Fruit fly (Drosophila melanogaster): ENCODE measurements around the gene wnd.

Gene wnd

dm6 chr3L:19636821-19637460, 1.4 kb upstream of the wnd start:
- TF ChIP-seq noc (tag; optimal IDR thresholded peaks at IDR 0.05): no peak

dm6 chr3L:19634788-19635448, 665 bp downstream of the wnd start:
- TF ChIP-seq noc (tag; optimal IDR thresholded peaks at IDR 0.05): peak; percentile 78

dm6 chr3L:19632766-19633632, 2.6 kb downstream of the wnd start:
- peak; percentile 93 for TF ChIP-seq noc (tag; optimal IDR thresholded peaks at IDR 0.05)

- TF ChIP-seq noc (tag; optimal IDR thresholded peaks at IDR 0.05): no peak
Measured at dm6 chr3L:19631867-19632266, 3.7 kb downstream of the wnd start.

dm6 chr3L:19630701-19631100, 4.9 kb downstream of the wnd start:
- TF ChIP-seq noc (tag; optimal IDR thresholded peaks at IDR 0.05): peak; percentile 81

- no peak for TF ChIP-seq noc (tag; optimal IDR thresholded peaks at IDR 0.05)
Measured at dm6 chr3L:19618072-19618958, 17.3 kb downstream of the wnd start, which contains the start of gene asf1. Gene asf1 (plus strand): TSS chr3L:19618894.

dm6 chr3L:19612172-19612571, 23.4 kb downstream of the wnd start, which contains the start of the genes Lon and PIG-F:
Gene Lon (minus strand): TSS chr3L:19612199.
Gene PIG-F (plus strand): TSS chr3L:19612455.
- peak; percentile 99 for TF ChIP-seq noc (tag; optimal IDR thresholded peaks at IDR 0.05)

dm6 chr3L:19605974-19606497, 29.5 kb downstream of the wnd start, which contains the start of the genes lush and CG9372:
Gene lush (minus strand): TSS chr3L:19606090.
Gene CG9372 (plus strand): TSS chr3L:19606208.
- TF ChIP-seq noc (tag; optimal IDR thresholded peaks at IDR 0.05): no peak

dm6 chr3L:19601413-19601812, 34.2 kb downstream of the wnd start, which contains the start of gene CG9368:
Gene CG9368 (plus strand): TSS chr3L:19601633.
- no peak for TF ChIP-seq noc (tag; optimal IDR thresholded peaks at IDR 0.05)

dm6 chr3L:19598369-19599148, 37.0 kb downstream of the wnd start, which contains the start of the genes ash1 and Taf6:
Gene ash1 (minus strand): TSS chr3L:19598755.
Gene Taf6 (plus strand): TSS chr3L:19599088.
- no peak for TF ChIP-seq noc (tag; optimal IDR thresholded peaks at IDR 0.05)

dm6 chr3L:19590422-19590821, 45.2 kb downstream of the wnd start, which contains the start of gene CG14100:
Gene CG14100 (minus strand): TSS chr3L:19590524.
- peak; percentile 100 for TF ChIP-seq noc (tag; optimal IDR thresholded peaks at IDR 0.05)

dm6 chr3L:19585979-19586378, 49.6 kb downstream of the wnd start, which contains the start of the genes CG9231 and CG9330:
Gene CG9231 (minus strand): TSS chr3L:19586003.
Gene CG9330 (plus strand): TSS chr3L:19586253.
- no peak for TF ChIP-seq noc (tag; optimal IDR thresholded peaks at IDR 0.05)

dm6 chr3L:19584369-19584915, 51.1 kb downstream of the wnd start, which contains the start of gene Shal:
Gene Shal (minus strand): TSS chr3L:19584568.
- no peak for TF ChIP-seq noc (tag; optimal IDR thresholded peaks at IDR 0.05)
